Fruit fly (Drosophila melanogaster) Kc167 (cell line): ENCODE results near the gene sowah.

ENCODE experiments used
- Myc ChIP-seq: fragments of >200 bp; optimal IDR thresholded peaks from 2 replicates; lab custom pipeline; 2017; ENCODE audit warnings: missing external identifiers
- insv ChIP-seq: fragments of >200 bp; optimal IDR thresholded peaks from 3 replicates; lab custom pipeline; 2018; ENCODE audit warnings: missing external identifiers
- psq ChIP-seq: fragments of >200 bp; optimal IDR thresholded peaks from 2 replicates; lab custom pipeline; 2017; ENCODE audit warnings: missing external identifiers

dm6 chr3L:12534318-12534717 lies 38.0 kb downstream of the sowah start, which contains the start of gene Pmm2:
- TF ChIP-seq Myc (lab: Kevin White, UChicago) (no peak), psq (no peak), insv (lab: Kevin White, UChicago) (no peak)
